Fruit fly (Drosophila melanogaster): ENCODE measurements around the gene hyx.

The hyx gene

dm6 chr3R:9010695-9011094 lies 27.9 kb upstream of the hyx start:
- TF ChIP-seq CG8388 (GFP tag; optimal IDR thresholded peaks at IDR 0.05) (no peak), Drgx (GFP tag; IDR thresholded peaks at IDR 0.05) (peak; percentile 39; the same call in 1 of the 2 replicates), Sry-δ (GFP tag; optimal IDR thresholded peaks at IDR 0.05) (no peak), gsb-n (tag; optimal IDR thresholded peaks at IDR 0.05) (no peak), lbe (GFP tag; optimal IDR thresholded peaks at IDR 0.05) (no peak), Atf3 (GFP tag; optimal IDR thresholded peaks at IDR 0.05) (no peak), usp (GFP tag; optimal IDR thresholded peaks at IDR 0.05) (no peak)

- TF ChIP-seq Med (GFP tag) (peak; percentile 7), unpg (GFP tag; optimal IDR thresholded peaks at IDR 0.05) (no peak), CG9797 (GFP tag; optimal IDR thresholded peaks at IDR 0.05) (no peak), ssp (GFP tag; IDR thresholded peaks at IDR 0.05) (no peak), Bdp1 (GFP tag; optimal IDR thresholded peaks at IDR 0.05) (no peak), stwl (tag; optimal IDR thresholded peaks at IDR 0.05) (no peak), CG12155 (GFP tag; optimal IDR thresholded peaks at IDR 0.05) (no peak), CG33557 (GFP tag; optimal IDR thresholded peaks at IDR 0.05) (no peak), mld (GFP tag; IDR thresholded peaks at IDR 0.05; ENCODE audit: partially characterized antibody) (no peak), CG12391 (tag; optimal IDR thresholded peaks at IDR 0.05) (no peak), ranshi (GFP tag; IDR thresholded peaks at IDR 0.05) (no peak), jigr1 (GFP tag; IDR thresholded peaks at IDR 0.05) (no peak), CG2678 (tag; optimal IDR thresholded peaks at IDR 0.05) (no peak), CG18764 (GFP tag; optimal IDR thresholded peaks at IDR 0.05) (no peak), Drgx (GFP tag; IDR thresholded peaks at IDR 0.05) (peak; percentile 17; the same call in 1 of the 2 replicates), CG10431 (GFP tag; optimal IDR thresholded peaks at IDR 0.05) (no peak)
Measured at dm6 chr3R:9011708-9012107, 26.9 kb upstream of the hyx start.

DNA sequence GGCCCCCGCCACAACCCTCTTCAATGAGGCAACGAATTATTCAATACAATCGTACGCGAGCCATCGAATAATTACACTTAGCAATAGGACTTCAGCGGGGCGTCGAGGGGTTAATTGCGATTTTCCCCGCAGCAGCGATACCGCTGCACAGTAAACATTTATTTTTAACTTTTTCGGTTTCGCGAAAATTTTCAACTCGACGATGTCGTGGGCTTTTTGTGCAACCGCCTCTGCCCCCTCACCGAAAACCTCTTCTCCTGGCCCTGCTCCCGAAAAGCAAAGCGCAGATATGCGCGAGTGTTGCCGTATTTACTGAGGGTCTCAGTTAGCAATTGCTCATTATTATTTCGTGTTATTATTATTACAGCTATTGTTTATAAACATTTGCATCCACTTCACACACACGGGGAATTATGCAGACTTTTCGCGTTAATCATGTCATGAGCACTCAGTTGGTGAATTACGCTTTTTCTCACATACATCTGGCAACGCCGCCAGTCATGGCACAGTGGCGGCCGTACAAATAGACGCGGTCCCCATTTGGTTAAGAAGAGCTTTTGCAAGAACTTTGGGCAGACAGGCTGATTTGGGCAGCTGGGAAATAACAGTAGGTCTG lies 24.7 kb upstream of the hyx start:
- TF ChIP-seq CG4424 (GFP tag; optimal IDR thresholded peaks at IDR 0.05) (peak; percentile 25), caup (GFP tag; optimal IDR thresholded peaks at IDR 0.05; ENCODE audit: severe bottlenecking) (peak; percentile 31), jing (GFP tag; optimal IDR thresholded peaks at IDR 0.05) (no peak), CG9437 (GFP tag; optimal IDR thresholded peaks at IDR 0.05) (peak; percentile 35), CG2120 (GFP tag; optimal IDR thresholded peaks at IDR 0.05) (peak; percentile 73), Lpt (GFP tag; optimal IDR thresholded peaks at IDR 0.05) (no peak), CG7987 (GFP tag; optimal IDR thresholded peaks at IDR 0.05) (peak; percentile 65), gsb (GFP tag; IDR thresholded peaks at IDR 0.05) (no peak), CG7786 (GFP tag; optimal IDR thresholded peaks at IDR 0.05) (peak; percentile 65), sc (optimal IDR thresholded peaks at IDR 0.05) (no peak), sc (GFP tag; optimal IDR thresholded peaks at IDR 0.05) (no peak), CG2202 (tag; optimal IDR thresholded peaks at IDR 0.05) (peak; percentile 9), luna (GFP tag; optimal IDR thresholded peaks at IDR 0.05) (no peak), CkIIα-i1 (GFP tag; IDR thresholded peaks at IDR 0.05) (no peak), Rfx (GFP tag; IDR thresholded peaks at IDR 0.05) (peak; percentile 56), ase (GFP tag; IDR thresholded peaks at IDR 0.05) (no peak), CG7357 (GFP tag; IDR thresholded peaks at IDR 0.05) (no peak), Neu2 (GFP tag; optimal IDR thresholded peaks at IDR 0.05; ENCODE audit: borderline replicate concordance) (no peak), wdn (GFP tag; IDR thresholded peaks at IDR 0.05) (no peak), sob (GFP tag; IDR thresholded peaks at IDR 0.05) (peak; percentile 31; the same call in 1 of the 2 replicates), CG2889 (GFP tag; IDR thresholded peaks at IDR 0.05) (no peak), CG10959 (GFP tag; IDR thresholded peaks at IDR 0.05) (no peak), CG31388 (GFP tag; optimal IDR thresholded peaks at IDR 0.05) (no peak), dati (GFP tag; IDR thresholded peaks at IDR 0.05) (no peak), CG18619 (GFP tag; optimal IDR thresholded peaks at IDR 0.05) (peak; percentile 46), CG10366 (GFP tag; IDR thresholded peaks at IDR 0.05) (no peak), CG8944 (GFP tag; optimal IDR thresholded peaks at IDR 0.05) (peak; percentile 47), CG1602 (GFP tag; optimal IDR thresholded peaks at IDR 0.05) (no peak)
